Fruit fly (Drosophila melanogaster) whole organism, embryonic: ENCODE results near the gene Fbw5.

ENCODE experiments used
- ATbp ChIP-seq: fragments of 200-800 bp; sonication (Bioruptor generic); optimal IDR thresholded peaks from 2 replicates; lab custom pipeline; 2017; ENCODE audit warnings: missing biosample characterization, mild to moderate bottlenecking, missing genetic modification characterization, missing genetic modification reagents
- Bdp1 ChIP-seq: fragments of 200-800 bp; sonication (Bioruptor generic); optimal IDR thresholded peaks from 3 replicates; lab custom pipeline; 2016; ENCODE audit warnings: missing biosample characterization, missing genetic modification characterization
- Bteb2 ChIP-seq: fragments of 200-800 bp; sonication (Bioruptor generic); optimal IDR thresholded peaks from 2 replicates; lab custom pipeline; 2016; ENCODE audit warnings: missing biosample characterization, missing genetic modification characterization
- CG10147 ChIP-seq: fragments of 200-800 bp; sonication (Bioruptor generic); optimal IDR thresholded peaks from 2 replicates; lab custom pipeline; 2019; ENCODE audit warnings: missing biosample characterization, mild to moderate bottlenecking, missing genetic modification characterization, moderate library complexity
- CG11093 ChIP-seq: fragments of 200-800 bp; sonication (Bioruptor generic); IDR thresholded peaks from 3 replicates; pipeline ENCODE4 v1.3.6; 2022; ENCODE audit warnings: missing biosample characterization, missing genetic modification characterization
- CG11695 ChIP-seq: fragments of 200-800 bp; sonication (Bioruptor generic); IDR thresholded peaks from 3 replicates; pipeline ENCODE4 v1.3.6; 2022; ENCODE audit warnings: missing biosample characterization, missing genetic modification characterization
- CG11696 ChIP-seq: fragments of 200-800 bp; sonication (Bioruptor generic); IDR thresholded peaks from 2 replicates; pipeline ENCODE4 v1.3.6; 2022; ENCODE audit warnings: missing biosample characterization, missing genetic modification characterization
- CG12769 ChIP-seq: fragments of 200-800 bp; sonication (Bioruptor generic); optimal IDR thresholded peaks from 2 replicates; lab custom pipeline; 2019; ENCODE audit warnings: missing biosample characterization, mild to moderate bottlenecking, missing genetic modification characterization, moderate library complexity
- CG1832 ChIP-seq: fragments of 200-800 bp; sonication (Bioruptor generic); optimal IDR thresholded peaks from 2 replicates; lab custom pipeline; 2017; ENCODE audit warnings: missing biosample characterization, mild to moderate bottlenecking, missing genetic modification characterization, inconsistent platforms
- CG2199 ChIP-seq: fragments of 200-800 bp; sonication (Bioruptor generic); IDR thresholded peaks from 3 replicates; pipeline ENCODE4 v1.3.6; 2022; ENCODE audit warnings: missing biosample characterization, missing genetic modification characterization
- CG31224 ChIP-seq: fragments of 200-800 bp; sonication (Bioruptor generic); IDR thresholded peaks from 2 replicates; pipeline ENCODE4 v1.3.6; 2022; ENCODE audit warnings: missing biosample characterization, missing genetic modification characterization
- CG32772 ChIP-seq: fragments of 200-800 bp; sonication (Bioruptor generic); IDR thresholded peaks from 2 replicates; pipeline ENCODE4 v1.3.6; 2022; ENCODE audit warnings: missing biosample characterization, missing genetic modification characterization
- CG33213 ChIP-seq: fragments of 200-800 bp; sonication (Bioruptor generic); optimal IDR thresholded peaks from 3 replicates; lab custom pipeline; 2016; ENCODE audit warnings: missing biosample characterization, missing genetic modification characterization
- CG3407 ChIP-seq: fragments of 200-800 bp; sonication (Bioruptor generic); optimal IDR thresholded peaks from 2 replicates; lab custom pipeline; 2018; ENCODE audit warnings: missing biosample characterization, mild to moderate bottlenecking, missing genetic modification characterization
- CG34422 ChIP-seq: fragments of 200-800 bp; sonication (Bioruptor generic); IDR thresholded peaks from 3 replicates; pipeline ENCODE4 v1.3.6; 2022; ENCODE audit warnings: missing biosample characterization, missing genetic modification characterization
- CG3838 ChIP-seq: fragments of 200-800 bp; sonication (Bioruptor generic); optimal IDR thresholded peaks from 3 replicates; lab custom pipeline; 2016; ENCODE audit warnings: missing biosample characterization, missing genetic modification characterization
- CG4617 ChIP-seq: fragments of 200-800 bp; sonication (Bioruptor generic); optimal IDR thresholded peaks from 3 replicates; lab custom pipeline; 2016; ENCODE audit warnings: missing biosample characterization, missing genetic modification characterization, borderline replicate concordance
- CG4707 ChIP-seq: fragments of 200-800 bp; sonication (Bioruptor generic); optimal IDR thresholded peaks from 2 replicates; lab custom pipeline; 2018; ENCODE audit warnings: missing biosample characterization, mild to moderate bottlenecking, missing genetic modification characterization, moderate library complexity
- CG5180 ChIP-seq: fragments of 200-800 bp; sonication (Bioruptor generic); optimal IDR thresholded peaks from 3 replicates; lab custom pipeline; 2017; ENCODE audit warnings: missing biosample characterization, missing genetic modification characterization, mild to moderate bottlenecking, moderate library complexity, missing genetic modification reagents
- CG9437 ChIP-seq: fragments of 200-800 bp; sonication (Bioruptor generic); optimal IDR thresholded peaks from 2 replicates; lab custom pipeline; 2018; ENCODE audit warnings: missing biosample characterization, mild to moderate bottlenecking, missing genetic modification characterization
- CG9727 ChIP-seq: fragments of 200-800 bp; sonication (Bioruptor generic); optimal IDR thresholded peaks from 3 replicates; lab custom pipeline; 2017; ENCODE audit warnings: missing biosample characterization, mild to moderate bottlenecking, missing genetic modification characterization
- Chrac-16 ChIP-seq: fragments of 200-800 bp; sonication (Bioruptor generic); optimal IDR thresholded peaks from 3 replicates; lab custom pipeline; 2016; ENCODE audit warnings: missing biosample characterization, missing genetic modification characterization
- Dbx ChIP-seq: fragments of 200-800 bp; sonication (Bioruptor generic); IDR thresholded peaks from 3 replicates; pipeline ENCODE4 v1.3.6; 2022; ENCODE audit warnings: missing biosample characterization, missing genetic modification characterization
- Dip2 ChIP-seq: fragments of 200-800 bp; sonication (Bioruptor generic); IDR thresholded peaks from 2 replicates; pipeline ENCODE4 v1.3.6; 2022; ENCODE audit warnings: missing biosample characterization, missing genetic modification characterization
- Dll ChIP-seq: fragments of 200-800 bp; sonication (Bioruptor generic); IDR thresholded peaks from 4 replicates; pipeline ENCODE4 v1.3.6; 2022; ENCODE audit warnings: missing biosample characterization, missing genetic modification characterization; ENCODE audit not compliant: partially characterized antibody
- HmgD ChIP-seq: fragments of 200-800 bp; sonication (Bioruptor generic); optimal IDR thresholded peaks from 3 replicates; lab custom pipeline; 2016; ENCODE audit warnings: missing biosample characterization, missing genetic modification characterization
- Hr39 ChIP-seq: fragments of >200 bp; optimal IDR thresholded peaks from 2 replicates; lab custom pipeline; 2017
- Hr51 ChIP-seq, 2 experiments: fragments of 200-800 bp; sonication (Bioruptor generic); optimal IDR thresholded peaks; 2 replicates in 1 of 2; 3 replicates in 1 of 2; lab custom pipeline; 2016 to 2018; ENCODE audit warnings: missing biosample characterization in 2 of 2, missing genetic modification characterization in 2 of 2, mild to moderate bottlenecking in 1 of 2, moderate library complexity in 1 of 2
- Hr78 ChIP-seq, 2 experiments: fragments of 200-800 bp in 1 of 2; fragments of >200 bp in 1 of 2; sonication (Bioruptor generic) in 1 of 2; optimal IDR thresholded peaks; 2 replicates each; lab custom pipeline; 2017 to 2019; ENCODE audit warnings: missing biosample characterization in 2 of 2, missing genetic modification characterization in 2 of 2, mild to moderate bottlenecking in 1 of 2, moderate library complexity in 1 of 2
- NK7.1 ChIP-seq: fragments of 200-800 bp; sonication (Bioruptor generic); optimal IDR thresholded peaks from 3 replicates; lab custom pipeline; 2016; ENCODE audit warnings: missing biosample characterization, missing genetic modification characterization
- Neu2 ChIP-seq: fragments of 200-800 bp; sonication (Bioruptor generic); optimal IDR thresholded peaks from 3 replicates; lab custom pipeline; 2016; ENCODE audit warnings: missing biosample characterization, missing genetic modification characterization, borderline replicate concordance
- Oaz ChIP-seq: fragments of 200-800 bp; sonication (Bioruptor generic); IDR thresholded peaks from 2 replicates; pipeline ENCODE4 v1.3.6; 2022; ENCODE audit warnings: missing biosample characterization, missing genetic modification characterization
- Poxn ChIP-seq: fragments of 200-800 bp; sonication (Bioruptor generic); IDR thresholded peaks from 2 replicates; pipeline ENCODE4 v1.3.6; 2022; ENCODE audit warnings: missing biosample characterization, missing genetic modification characterization
- bowl ChIP-seq: fragments of 200-800 bp; sonication (Bioruptor generic); IDR thresholded peaks from 2 replicates; pipeline ENCODE4 v1.3.6; 2022; ENCODE audit warnings: missing biosample characterization, missing genetic modification characterization
- crol ChIP-seq: fragments of 200-800 bp; sonication (Bioruptor generic); IDR thresholded peaks from 2 replicates; pipeline ENCODE4 v1.3.6; 2022; ENCODE audit warnings: missing biosample characterization, missing genetic modification characterization
- dmrt99B ChIP-seq: fragments of 200-800 bp; sonication (Bioruptor generic); optimal IDR thresholded peaks from 2 replicates; lab custom pipeline; 2018; ENCODE audit warnings: missing biosample characterization, mild to moderate bottlenecking, missing genetic modification characterization, moderate library complexity
- fru ChIP-seq: fragments of >200 bp; optimal IDR thresholded peaks from 2 replicates; lab custom pipeline; 2017
- gcm2 ChIP-seq: fragments of 200-800 bp; sonication (Bioruptor generic); optimal IDR thresholded peaks from 2 replicates; lab custom pipeline; 2016; ENCODE audit warnings: missing biosample characterization, missing genetic modification characterization
- ham ChIP-seq: fragments of 200-800 bp; sonication (Bioruptor generic); IDR thresholded peaks from 2 replicates; pipeline ENCODE4 v1.3.6; 2022; ENCODE audit warnings: missing biosample characterization, missing genetic modification characterization
- hbn ChIP-seq: fragments of 200-800 bp; sonication (Bioruptor generic); IDR thresholded peaks from 2 replicates; pipeline ENCODE4 v1.3.6; 2022; ENCODE audit warnings: missing biosample characterization, missing genetic modification characterization; ENCODE audit not compliant: partially characterized antibody
- insv ChIP-seq, 2 experiments: fragments of 200-800 bp; sonication (Bioruptor generic); optimal IDR thresholded peaks; 3 replicates each; lab custom pipeline; 2016 to 2018; ENCODE audit warnings: missing biosample characterization in 2 of 2, missing genetic modification characterization in 2 of 2
- jigr1 ChIP-seq: fragments of 200-800 bp; sonication (Bioruptor generic); IDR thresholded peaks from 3 replicates; pipeline ENCODE4 v1.3.6; 2022; ENCODE audit warnings: missing biosample characterization, missing genetic modification characterization
- luna ChIP-seq: fragments of 200-800 bp; sonication (Bioruptor generic); optimal IDR thresholded peaks from 2 replicates; lab custom pipeline; 2016; ENCODE audit warnings: missing biosample characterization, missing genetic modification characterization
- nom ChIP-seq: fragments of 200-800 bp; sonication (Bioruptor generic); optimal IDR thresholded peaks from 2 replicates; lab custom pipeline; 2017; ENCODE audit warnings: missing biosample characterization, missing genetic modification characterization, mild to moderate bottlenecking, moderate library complexity, missing genetic modification reagents
- repo ChIP-seq: fragments of 200-800 bp; sonication (Bioruptor generic); optimal IDR thresholded peaks from 2 replicates; lab custom pipeline; 2016; ENCODE audit warnings: missing biosample characterization, missing genetic modification characterization
- ro ChIP-seq: fragments of 200-800 bp; sonication (Bioruptor generic); IDR thresholded peaks from 2 replicates; pipeline ENCODE4 v1.3.6; 2022; ENCODE audit warnings: missing biosample characterization, missing genetic modification characterization
- row ChIP-seq: fragments of 200-800 bp; sonication (Bioruptor generic); IDR thresholded peaks from 3 replicates; pipeline ENCODE4 v1.3.6; 2022; ENCODE audit warnings: missing biosample characterization, missing genetic modification characterization
- sr ChIP-seq: fragments of 200-800 bp; sonication (Bioruptor generic); IDR thresholded peaks from 3 replicates; pipeline ENCODE4 v1.3.6; 2022; ENCODE audit warnings: missing biosample characterization, missing genetic modification characterization
- ssp ChIP-seq: fragments of 200-800 bp; sonication (Bioruptor generic); IDR thresholded peaks from 2 replicates; pipeline ENCODE4 v1.3.6; 2022; ENCODE audit warnings: missing biosample characterization, missing genetic modification characterization
- sug ChIP-seq: fragments of 200-800 bp; optimal IDR thresholded peaks from 2 replicates; lab custom pipeline; 2019; ENCODE audit warnings: missing biosample characterization, mild to moderate bottlenecking, missing genetic modification characterization, moderate library complexity
- zfh2 ChIP-seq: fragments of 200-800 bp; sonication (Bioruptor generic); optimal IDR thresholded peaks from 2 replicates; lab custom pipeline; 2016; ENCODE audit warnings: missing biosample characterization, missing genetic modification characterization

Gene Fbw5

dm6 chr2L:6051212-6051621 is 14.5 kb downstream of the Fbw5 start (continued):
- TF ChIP-seq CG1832 (GFP tag; lab: Kevin White, UChicago) (no peak), CG3838 (GFP tag; lab: Kevin White, UChicago) (peak; percentile 82), CG11696 (GFP tag; lab: Robert Waterston, UW) (peak; percentile 88), insv (GFP tag; optimal IDR thresholded peaks at IDR 0.05; lab: Kevin White, UChicago) (peak; percentile 5 to 77), row (GFP tag; lab: Robert Waterston, UW) (peak; percentile 97), zfh2 (GFP tag; lab: Kevin White, UChicago) (peak; percentile 85), gcm2 (peak; percentile 81), NK7.1 (GFP tag; lab: Kevin White, UChicago) (peak; percentile 86), CG34422 (GFP tag; lab: Robert Waterston, UW) (peak; percentile 92), Bdp1 (GFP tag; lab: Kevin White, UChicago) (peak; percentile 85), CG32772 (GFP tag; lab: Robert Waterston, UW) (peak; percentile 72), CG11695 (GFP tag; lab: Robert Waterston, UW) (peak; percentile 97), CG9727 (peak; percentile 98), Dip2 (GFP tag; lab: Robert Waterston, UW) (peak; percentile 28; the same call in 1 of the 2 replicates), Chrac-16 (GFP tag; lab: Kevin White, UChicago) (peak; percentile 88), CG11093 (GFP tag; lab: Robert Waterston, UW) (peak; percentile 73), sug (peak; percentile 96), Dbx (GFP tag; lab: Robert Waterston, UW) (peak; percentile 96), ham (GFP tag; lab: Robert Waterston, UW) (peak; percentile 61; the same call in 1 of the 2 replicates), CG31224 (GFP tag; lab: Robert Waterston, UW) (peak; percentile 78), jigr1 (GFP tag; lab: Robert Waterston, UW) (0 out of 3 replicates have a peak, but pooled peaks have one; percentile 17), Poxn (GFP tag; lab: Robert Waterston, UW) (peak; percentile 76), luna (GFP tag; lab: Kevin White, UChicago) (peak; percentile 83), HmgD (GFP tag; lab: Kevin White, UChicago) (peak; percentile 69), hbn (GFP tag; lab: Robert Waterston, UW) (no peak), nom (peak; percentile 93), Bteb2 (GFP tag; lab: Kevin White, UChicago) (peak; percentile 94), ro (GFP tag; lab: Robert Waterston, UW) (peak; percentile 73), Neu2 (GFP tag; lab: Kevin White, UChicago) (peak; percentile 58), bowl (GFP tag; lab: Robert Waterston, UW) (peak; percentile 90), fru (no peak), CG3407 (GFP tag; lab: Kevin White, UChicago) (peak; percentile 92), repo (GFP tag; lab: Kevin White, UChicago) (peak; percentile 95), CG4617 (peak; percentile 57), ATbp (GFP tag; lab: Kevin White, UChicago) (peak; percentile 95), sr (GFP tag; lab: Robert Waterston, UW) (peak; percentile 75; the same call in 2 of the 3 replicates), dmrt99B (peak; percentile 97), CG5180 (GFP tag; lab: Kevin White, UChicago) (peak; percentile 88), Hr39 (lab: Kevin White, UChicago) (no peak), CG2199 (peak; percentile 89; the same call in 2 of the 3 replicates), Dll (GFP tag; lab: Robert Waterston, UW) (no peak), CG9437 (GFP tag; lab: Kevin White, UChicago) (peak; percentile 90), Hr51 (GFP tag; optimal IDR thresholded peaks at IDR 0.05; lab: Kevin White, UChicago) (peak; percentile 90 to 98), CG4707 (GFP tag; lab: Kevin White, UChicago) (peak; percentile 89), CG33213 (GFP tag; lab: Kevin White, UChicago) (peak; percentile 96), Hr78 (GFP tag; optimal IDR thresholded peaks at IDR 0.05; lab: Kevin White, UChicago) (peak in 1 of 2 experiments; percentile 97), Oaz (GFP tag; lab: Robert Waterston, UW) (peak; percentile 90), ssp (peak; percentile 78), CG10147 (GFP tag; lab: Kevin White, UChicago) (peak; percentile 97), CG12769 (tag; lab: Kevin White, UChicago) (no peak), crol (peak; percentile 66)
